Worm (Caenorhabditis elegans) whole organism, L4/young adult: ENCODE data around the gene srr-1.

Source experiments
- W03F9.2 ChIP-seq: fragments of 150-350 bp; optimal IDR thresholded peaks from 2 replicates; lab custom pipeline; 2014; ENCODE audit warnings: missing biosample characterization, missing genetic modification characterization
- dao-5 ChIP-seq: sonication (generic microtip); optimal IDR thresholded peaks from 2 replicates; lab custom pipeline; 2016; ENCODE audit warnings: missing genotype, missing genetic modification characterization, moderate library complexity, missing compliant biosample characterization

ce11 chrV:13006754-13007153 is 46.8 kb downstream of the srr-1 start:
- TF ChIP-seq dao-5 (tag; lab: Kevin White, UChicago) = no peak
- no peak for TF ChIP-seq W03F9.2 (tag; lab: Kevin White, UChicago)
